Worm (Caenorhabditis elegans) whole organism, early embryonic: ENCODE results near the gene M6.4.

Source experiments
- B0310.2 ChIP-seq: sonication (generic microtip); optimal IDR thresholded peaks from 2 replicates; lab custom pipeline; 2016; ENCODE audit warnings: mild to moderate bottlenecking, missing genetic modification characterization, missing compliant biosample characterization
- F13C5.2 ChIP-seq: sonication (generic microtip); optimal IDR thresholded peaks from 2 replicates; lab custom pipeline; 2017; ENCODE audit warnings: mild to moderate bottlenecking, missing genetic modification characterization, inconsistent platforms, missing compliant biosample characterization
- aly-1 ChIP-seq: sonication (generic microtip); optimal IDR thresholded peaks from 2 replicates; lab custom pipeline; 2016; ENCODE audit warnings: missing genetic modification characterization, missing compliant biosample characterization
- ama-1 ChIP-seq: fragments of 150-350 bp; optimal IDR thresholded peaks from 2 replicates; lab custom pipeline; 2014
- ceh-13 ChIP-seq: fragments of 200-800 bp; sonication (Bioruptor generic); optimal IDR thresholded peaks from 2 replicates; lab custom pipeline; 2018; ENCODE audit warnings: mild to moderate bottlenecking, missing genetic modification characterization, missing compliant biosample characterization
- ceh-36 ChIP-seq: sonication (generic microtip); optimal IDR thresholded peaks from 2 replicates; lab custom pipeline; 2016; ENCODE audit warnings: missing genetic modification characterization, inconsistent platforms, missing compliant biosample characterization
- ets-7 ChIP-seq: sonication (generic microtip); optimal IDR thresholded peaks from 2 replicates; lab custom pipeline; 2016; ENCODE audit warnings: missing genotype, missing genetic modification characterization, missing compliant biosample characterization
- flt-1 ChIP-seq: fragments of 200-800 bp; sonication (Bioruptor generic); IDR thresholded peaks from 2 replicates; pipeline ENCODE4 v1.3.6; 2022; ENCODE audit warnings: missing genetic modification characterization, missing compliant biosample characterization
- hmbx-1 ChIP-seq: sonication (generic microtip); optimal IDR thresholded peaks from 2 replicates; lab custom pipeline; 2016; ENCODE audit warnings: mild to moderate bottlenecking, missing genetic modification characterization, missing compliant biosample characterization
- hmg-4 ChIP-seq: fragments of 200-800 bp; sonication (Bioruptor generic); optimal IDR thresholded peaks from 2 replicates; lab custom pipeline; 2018; ENCODE audit warnings: mild to moderate bottlenecking, missing genetic modification characterization, missing compliant biosample characterization
- hnd-1 ChIP-seq: sonication (generic microtip); optimal IDR thresholded peaks from 2 replicates; lab custom pipeline; 2016; ENCODE audit warnings: missing genetic modification characterization, missing compliant biosample characterization
- pes-1 ChIP-seq: fragments of 200-800 bp; sonication (Bioruptor generic); IDR thresholded peaks from 2 replicates; pipeline ENCODE4 v1.3.6; 2022; ENCODE audit warnings: missing genetic modification reagents, missing genetic modification characterization, missing compliant biosample characterization
- scrt-1 ChIP-seq: fragments of 200-800 bp; sonication (Bioruptor generic); IDR thresholded peaks from 2 replicates; pipeline ENCODE4 v1.3.6; 2022; ENCODE audit warnings: missing genetic modification characterization, missing compliant biosample characterization
- sea-1 ChIP-seq: fragments of 200-800 bp; sonication (Bioruptor generic); conservative IDR thresholded peaks from 2 replicates; pipeline ENCODE4 v1.3.6; 2022; ENCODE audit warnings: missing genetic modification characterization, missing compliant biosample characterization
- tbx-11 ChIP-seq: fragments of 200-800 bp; sonication (Bioruptor generic); IDR thresholded peaks from 2 replicates; pipeline ENCODE4 v1.3.6; 2022; ENCODE audit warnings: missing genetic modification characterization, missing compliant biosample characterization
- tbx-37 ChIP-seq: fragments of 200-800 bp; sonication (Bioruptor generic); conservative IDR thresholded peaks from 2 replicates; pipeline ENCODE4 v1.3.6; 2022; ENCODE audit warnings: missing genetic modification reagents, missing genetic modification characterization, missing compliant biosample characterization
- tra-4 ChIP-seq: sonication (generic microtip); optimal IDR thresholded peaks from 2 replicates; lab custom pipeline; 2017; ENCODE audit warnings: missing genetic modification characterization, missing compliant biosample characterization

The M6.4 gene

ce11 chrX:629134-629533 lies at the start of gene M6.4:
Gene M6.4, plus strand, starts transcription at chrX:629188.
- no peak for TF ChIP-seq tra-4 (tag; lab: Kevin White, UChicago)

- TF ChIP-seq scrt-1 (GFP tag; lab: Robert Waterston, UW), result 0 out of 2 replicates have a peak, but pooled peaks have one; percentile 18
- TF ChIP-seq B0310.2 (tag; lab: Kevin White, UChicago), result no peak
Observed at ce11 chrX:581754-582153, 47.2 kb upstream of the M6.4 start.

ce11 chrX:585598-586217 lies 43.3 kb upstream of the M6.4 start:
- TF ChIP-seq sea-1 (GFP tag; lab: Robert Waterston, UW), result no peak
- no peak for TF ChIP-seq flt-1 (GFP tag; lab: Robert Waterston, UW)
- no peak for TF ChIP-seq B0310.2 (tag; lab: Kevin White, UChicago)
- TF ChIP-seq hmg-4 (GFP tag; lab: Kevin White, UChicago), result no peak
- no peak for TF ChIP-seq pes-1 (GFP tag; lab: Robert Waterston, UW)
- TF ChIP-seq hmbx-1 (tag; lab: Kevin White, UChicago), result no peak
- no peak for TF ChIP-seq ets-7 (tag; lab: Kevin White, UChicago)
- no peak for TF ChIP-seq hnd-1
- TF ChIP-seq ceh-36, result no peak
- no peak for TF ChIP-seq aly-1 (tag; lab: Kevin White, UChicago)
- no peak for TF ChIP-seq tra-4 (tag; lab: Kevin White, UChicago)
- no peak for TF ChIP-seq tbx-37 (GFP tag; lab: Robert Waterston, UW)
- no peak for TF ChIP-seq ceh-13 (GFP tag; lab: Kevin White, UChicago)
- no peak for TF ChIP-seq tbx-11 (GFP tag; lab: Robert Waterston, UW)
- TF ChIP-seq scrt-1 (GFP tag; lab: Robert Waterston, UW), result no peak
- TF ChIP-seq F13C5.2 (tag; lab: Kevin White, UChicago), result no peak
- no peak for TF ChIP-seq ama-1 (lab: Kevin White, UChicago)

- TF ChIP-seq B0310.2 (tag; lab: Kevin White, UChicago), result no peak
- TF ChIP-seq ceh-36, result no peak
- no peak for TF ChIP-seq tra-4 (tag; lab: Kevin White, UChicago)
- no peak for TF ChIP-seq sea-1 (GFP tag; lab: Robert Waterston, UW)
- no peak for TF ChIP-seq tbx-37 (GFP tag; lab: Robert Waterston, UW)
- TF ChIP-seq flt-1 (GFP tag; lab: Robert Waterston, UW), result no peak
- no peak for TF ChIP-seq ama-1 (lab: Kevin White, UChicago)
- no peak for TF ChIP-seq hnd-1
- TF ChIP-seq hmg-4 (GFP tag; lab: Kevin White, UChicago), result no peak
- no peak for TF ChIP-seq ceh-13 (GFP tag; lab: Kevin White, UChicago)
- TF ChIP-seq aly-1 (tag; lab: Kevin White, UChicago), result no peak
- no peak for TF ChIP-seq hmbx-1 (tag; lab: Kevin White, UChicago)
- TF ChIP-seq pes-1 (GFP tag; lab: Robert Waterston, UW), result no peak
- TF ChIP-seq tbx-11 (GFP tag; lab: Robert Waterston, UW), result no peak
- TF ChIP-seq F13C5.2 (tag; lab: Kevin White, UChicago), result no peak
- TF ChIP-seq ets-7 (tag; lab: Kevin White, UChicago), result no peak
- TF ChIP-seq scrt-1 (GFP tag; lab: Robert Waterston, UW), result no peak
Observed at ce11 chrX:587798-588197, 41.2 kb upstream of the M6.4 start, which contains the start of gene mrp-1. Gene mrp-1, minus strand, starts transcription at chrX:587898.

ce11 chrX:591056-591455 lies 37.9 kb upstream of the M6.4 start:
- TF ChIP-seq tra-4 (tag; lab: Kevin White, UChicago) (no peak), flt-1 (GFP tag; lab: Robert Waterston, UW) (no peak), ceh-36 (no peak), scrt-1 (GFP tag; lab: Robert Waterston, UW) (no peak), hmbx-1 (tag; lab: Kevin White, UChicago) (no peak), F13C5.2 (tag; lab: Kevin White, UChicago) (no peak), tbx-37 (GFP tag; lab: Robert Waterston, UW) (no peak), tbx-11 (GFP tag; lab: Robert Waterston, UW) (no peak), ama-1 (lab: Kevin White, UChicago) (no peak), sea-1 (GFP tag; lab: Robert Waterston, UW) (no peak), aly-1 (tag; lab: Kevin White, UChicago) (no peak)

ce11 chrX:593245-593733 lies 35.7 kb upstream of the M6.4 start:
- TF ChIP-seq ceh-13 (GFP tag; lab: Kevin White, UChicago) (no peak), flt-1 (GFP tag; lab: Robert Waterston, UW) (no peak), tbx-37 (GFP tag; lab: Robert Waterston, UW) (no peak), B0310.2 (tag; lab: Kevin White, UChicago) (no peak), F13C5.2 (tag; lab: Kevin White, UChicago) (peak; percentile 99), tra-4 (tag; lab: Kevin White, UChicago) (no peak), ceh-36 (no peak), hmg-4 (GFP tag; lab: Kevin White, UChicago) (peak; percentile 96), ama-1 (lab: Kevin White, UChicago) (no peak), scrt-1 (GFP tag; lab: Robert Waterston, UW) (peak; percentile 50; the same call in 1 of the 2 replicates), sea-1 (GFP tag; lab: Robert Waterston, UW) (no peak), ets-7 (tag; lab: Kevin White, UChicago) (no peak), pes-1 (GFP tag; lab: Robert Waterston, UW) (0 out of 2 replicates have a peak, but pooled peaks have one; percentile 25), hnd-1 (no peak), tbx-11 (GFP tag; lab: Robert Waterston, UW) (no peak), aly-1 (tag; lab: Kevin White, UChicago) (peak; percentile 78), hmbx-1 (tag; lab: Kevin White, UChicago) (no peak)
